Fruit fly (Drosophila melanogaster): ENCODE measurements around the gene Dhfr.
A peak's percentile ranks its signal among the peaks of the same experiment; 100 is the strongest.

Gene Dhfr

dm6 chr3R:16448378-16449134 lies 32.4 kb upstream of the Dhfr start (continued):
- TF ChIP-seq schlank (tag; optimal IDR thresholded peaks at IDR 0.05) (peak; percentile 59), CG3163 (GFP tag; optimal IDR thresholded peaks at IDR 0.05) (no peak), CG7372 (GFP tag; IDR thresholded peaks at IDR 0.05) (peak; percentile 71; the same call in 1 of the 2 replicates), pho (GFP tag; optimal IDR thresholded peaks at IDR 0.05) (peak; percentile 42), CG4328 (GFP tag; optimal IDR thresholded peaks at IDR 0.05) (no peak), Ptx1 (GFP tag; IDR thresholded peaks at IDR 0.05) (peak; percentile 81), CG17568 (GFP tag; optimal IDR thresholded peaks at IDR 0.05) (peak; percentile 49), Camta (GFP tag; optimal IDR thresholded peaks at IDR 0.05) (peak; percentile 7), CG2875 (GFP tag; optimal IDR thresholded peaks at IDR 0.05) (peak; percentile 18), pum (GFP tag; optimal IDR thresholded peaks at IDR 0.05) (peak; percentile 25), hkb (optimal IDR thresholded peaks at IDR 0.05) (no peak), hkb (GFP tag; IDR thresholded peaks at IDR 0.05) (peak; percentile 79), Bgb (GFP tag; IDR thresholded peaks at IDR 0.05; ENCODE audit: partially characterized antibody) (no peak), rib (GFP tag; IDR thresholded peaks at IDR 0.05) (peak; percentile 27; the same call in 1 of the 2 replicates), eve (GFP tag; optimal IDR thresholded peaks at IDR 0.05) (peak in 1 of 2 experiments; percentile 94), CG9727 (GFP tag; optimal IDR thresholded peaks at IDR 0.05) (peak; percentile 75), CG12942 (GFP tag; optimal IDR thresholded peaks at IDR 0.05) (peak; percentile 66), Bteb2 (GFP tag; optimal IDR thresholded peaks at IDR 0.05) (peak; percentile 51), Ada2b (GFP tag; IDR thresholded peaks at IDR 0.05) (peak; percentile 81), mirr (GFP tag; optimal IDR thresholded peaks at IDR 0.05) (peak; percentile 20), CG13424 (tag; optimal IDR thresholded peaks at IDR 0.05) (peak; percentile 29), scrt (GFP tag; optimal IDR thresholded peaks at IDR 0.05) (peak; percentile 44), CG34422 (GFP tag; IDR thresholded peaks at IDR 0.05) (peak; percentile 17; the same call in 2 of the 3 replicates), CG5180 (GFP tag; optimal IDR thresholded peaks at IDR 0.05) (no peak), CG12744 (GFP tag; optimal IDR thresholded peaks at IDR 0.05) (peak; percentile 35), CG2889 (GFP tag; IDR thresholded peaks at IDR 0.05) (peak; percentile 67; the same call in 2 of the 3 replicates), CG8944 (GFP tag; optimal IDR thresholded peaks at IDR 0.05) (no peak), Mrtf (GFP tag; IDR thresholded peaks at IDR 0.05) (peak; percentile 68; the same call in 2 of the 3 replicates), Side (GFP tag; optimal IDR thresholded peaks at IDR 0.05) (peak; percentile 42), toy (GFP tag; IDR thresholded peaks at IDR 0.05) (peak; percentile 65), sqz (GFP tag; optimal IDR thresholded peaks at IDR 0.05) (no peak), CG15479 (GFP tag; optimal IDR thresholded peaks at IDR 0.05) (no peak), twi (tag; optimal IDR thresholded peaks at IDR 0.05) (no peak), fd64A (GFP tag; optimal IDR thresholded peaks at IDR 0.05) (peak; percentile 47), CG8478 (optimal IDR thresholded peaks at IDR 0.05) (no peak), CG8924 (tag; optimal IDR thresholded peaks at IDR 0.05) (peak; percentile 43), CG30403 (GFP tag; optimal IDR thresholded peaks at IDR 0.05) (peak; percentile 70), Drgx (GFP tag; IDR thresholded peaks at IDR 0.05) (peak; percentile 88), Vsx1 (GFP tag; optimal IDR thresholded peaks at IDR 0.05) (peak; percentile 65), CG11456 (GFP tag; IDR thresholded peaks at IDR 0.05) (peak; percentile 83; the same call in 2 of the 3 replicates), D19A (tag; optimal IDR thresholded peaks at IDR 0.05) (peak; percentile 46), gfzf (GFP tag; optimal IDR thresholded peaks at IDR 0.05) (no peak), dimm (GFP tag; IDR thresholded peaks at IDR 0.05) (peak; percentile 75), Oaz (GFP tag; IDR thresholded peaks at IDR 0.05) (peak; percentile 63), CG11398 (GFP tag; optimal IDR thresholded peaks at IDR 0.05) (no peak), zfh1 (GFP tag; IDR thresholded peaks at IDR 0.05) (peak; percentile 90), CG7987 (GFP tag; optimal IDR thresholded peaks at IDR 0.05) (peak; percentile 23), zfh2 (GFP tag; optimal IDR thresholded peaks at IDR 0.05) (peak; percentile 65), Doc2 (GFP tag; IDR thresholded peaks at IDR 0.05) (no peak), crc (GFP tag; optimal IDR thresholded peaks at IDR 0.05) (peak; percentile 50)
